Fruit fly (Drosophila melanogaster) Kc167 (cell line): ENCODE data around the gene CG34130.

Experiments used
- Sin3A ChIP-seq: fragments of >200 bp; optimal IDR thresholded peaks from 2 replicates; lab custom pipeline; 2018; ENCODE audit warnings: missing external identifiers
- h ChIP-seq: fragments of >200 bp; optimal IDR thresholded peaks from 3 replicates; lab custom pipeline; 2018; ENCODE audit warnings: missing external identifiers
- psq ChIP-seq: fragments of >200 bp; optimal IDR thresholded peaks from 2 replicates; lab custom pipeline; 2017; ENCODE audit warnings: missing external identifiers
- ttk ChIP-seq: sonication (Bioruptor generic); optimal IDR thresholded peaks from 2 replicates; lab custom pipeline; 2017; ENCODE audit warnings: missing external identifiers

DNA sequence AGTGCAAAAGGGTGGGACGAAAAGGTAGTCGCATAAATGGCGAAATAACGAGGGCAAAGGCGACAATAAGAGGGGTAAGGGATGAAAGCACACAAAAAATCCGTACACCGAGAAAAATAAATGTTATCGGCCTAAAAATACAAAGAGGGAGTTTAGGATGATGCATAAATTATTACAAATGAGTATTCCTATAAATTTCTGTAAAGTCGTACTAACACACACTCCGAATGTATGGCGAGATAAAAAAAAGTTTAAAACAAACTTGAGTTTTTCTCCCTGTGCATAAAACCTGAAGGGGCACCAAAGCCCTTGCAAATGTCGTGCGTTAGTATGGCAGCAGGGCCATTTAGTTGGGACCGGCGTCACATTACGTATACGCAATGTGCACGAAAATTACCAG is 17.7 kb downstream of the CG34130 start:
- TF ChIP-seq Sin3A (no peak), h (lab: Kevin White, UChicago) (no peak), ttk (lab: Kevin White, UChicago) (no peak), psq (lab: Kevin White, UChicago) (no peak)
